Fruit fly (Drosophila melanogaster) whole organism, embryonic: Measurements from ENCODE around the gene Eip75B.

Source experiments
- B-H1 ChIP-seq: fragments of 200-800 bp; sonication (Bioruptor generic); IDR thresholded peaks from 3 replicates; pipeline ENCODE4 v1.3.6; 2022; ENCODE audit warnings: missing biosample characterization, missing genetic modification characterization
- CG12236 ChIP-seq: fragments of 200-800 bp; sonication (Bioruptor generic); optimal IDR thresholded peaks from 2 replicates; lab custom pipeline; 2016; ENCODE audit warnings: missing biosample characterization, missing genetic modification characterization
- CG17802 ChIP-seq: fragments of 200-800 bp; sonication (Bioruptor generic); optimal IDR thresholded peaks from 2 replicates; lab custom pipeline; 2018; ENCODE audit warnings: missing biosample characterization, mild to moderate bottlenecking, missing genetic modification characterization, moderate library complexity
- CG3847 ChIP-seq: fragments of 200-800 bp; sonication (Bioruptor generic); IDR thresholded peaks from 2 replicates; pipeline ENCODE4 v1.3.6; 2022; ENCODE audit warnings: missing biosample characterization, missing genetic modification characterization
- CG8359 ChIP-seq: fragments of 200-800 bp; sonication (Bioruptor generic); optimal IDR thresholded peaks from 2 replicates; lab custom pipeline; 2017; ENCODE audit warnings: missing biosample characterization, mild to moderate bottlenecking, missing genetic modification characterization, borderline replicate concordance
- CG9437 ChIP-seq: fragments of 200-800 bp; sonication (Bioruptor generic); optimal IDR thresholded peaks from 2 replicates; lab custom pipeline; 2018; ENCODE audit warnings: missing biosample characterization, mild to moderate bottlenecking, missing genetic modification characterization
- Hr78 ChIP-seq, 2 experiments: fragments of 200-800 bp in 1 of 2; fragments of >200 bp in 1 of 2; sonication (Bioruptor generic) in 1 of 2; optimal IDR thresholded peaks; 2 replicates each; lab custom pipeline; 2017 to 2019; ENCODE audit warnings: missing biosample characterization in 2 of 2, missing genetic modification characterization in 2 of 2, mild to moderate bottlenecking in 1 of 2, moderate library complexity in 1 of 2
- NC2β ChIP-seq: fragments of 200-800 bp; sonication (Bioruptor generic); optimal IDR thresholded peaks from 2 replicates; lab custom pipeline; 2016; ENCODE audit warnings: missing biosample characterization, missing genetic modification characterization
- lmd ChIP-seq: fragments of 200-800 bp; sonication (Bioruptor generic); IDR thresholded peaks from 2 replicates; pipeline ENCODE4 v1.3.6; 2022; ENCODE audit warnings: missing biosample characterization, missing genetic modification characterization
- sqz ChIP-seq: fragments of 200-800 bp; sonication (Bioruptor generic); optimal IDR thresholded peaks from 3 replicates; lab custom pipeline; 2018; ENCODE audit warnings: missing biosample characterization, mild to moderate bottlenecking, missing genetic modification characterization

dm6 chr3L:17983980-17984379 lies 80.5 kb downstream of the Eip75B start:
- no peak for TF ChIP-seq lmd (GFP tag; lab: Robert Waterston, UW)
- TF ChIP-seq NC2β (GFP tag; lab: Kevin White, UChicago), result no peak
- no peak for TF ChIP-seq CG9437 (GFP tag; lab: Kevin White, UChicago)
- no peak for TF ChIP-seq CG17802 (tag; lab: Kevin White, UChicago)
- TF ChIP-seq Hr78 (GFP tag; optimal IDR thresholded peaks at IDR 0.05; lab: Kevin White, UChicago), result no peak
- TF ChIP-seq CG8359 (GFP tag; lab: Kevin White, UChicago), result no peak
- TF ChIP-seq B-H1, result no peak
- no peak for TF ChIP-seq CG12236 (GFP tag; lab: Kevin White, UChicago)
- no peak for TF ChIP-seq sqz
- no peak for TF ChIP-seq CG3847 (GFP tag; lab: Robert Waterston, UW)
